Worm (Caenorhabditis elegans) whole organism, L4/young adult: ENCODE measurements around the gene C06C3.7.

Experiments
- W03F9.2 ChIP-seq: fragments of 150-350 bp; optimal IDR thresholded peaks from 2 replicates; lab custom pipeline; 2014; ENCODE audit warnings: missing biosample characterization, missing genetic modification characterization
- dao-5 ChIP-seq: sonication (generic microtip); optimal IDR thresholded peaks from 2 replicates; lab custom pipeline; 2016; ENCODE audit warnings: missing genotype, missing genetic modification characterization, moderate library complexity, missing compliant biosample characterization

DNA sequence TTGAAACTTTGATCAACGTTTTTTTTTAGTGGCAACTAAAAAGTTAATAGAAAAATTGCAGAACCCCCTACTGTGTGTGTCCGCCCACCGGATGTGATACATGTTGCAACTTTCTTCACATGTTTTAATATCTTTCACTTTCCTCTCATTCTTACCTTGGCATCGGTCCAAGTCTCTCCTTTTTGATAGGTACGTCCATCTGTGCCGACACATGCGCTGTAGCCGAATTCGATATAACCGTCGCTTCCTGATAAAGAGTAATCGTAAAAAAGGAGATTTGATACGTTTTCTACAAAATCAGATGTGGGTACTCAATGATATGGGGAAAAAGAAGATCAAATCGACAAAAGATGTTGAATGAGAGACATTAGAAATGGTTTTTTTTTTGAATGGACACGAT lies 40.2 kb upstream of the C06C3.7 start:
- TF ChIP-seq W03F9.2 (tag; lab: Kevin White, UChicago) (no peak), dao-5 (no peak)
